Worm (Caenorhabditis elegans) whole organism, L2 larva: ENCODE data around the gene lin-24.
A peak's percentile ranks its signal among the peaks of the same experiment; 100 is the strongest.

Experiments
- C34F6.9 ChIP-seq: fragments of 150-350 bp; optimal IDR thresholded peaks from 2 replicates; lab custom pipeline; 2014; ENCODE audit warnings: missing biosample characterization, missing genetic modification characterization
- F13H6.1 ChIP-seq: sonication (generic microtip); optimal IDR thresholded peaks from 2 replicates; lab custom pipeline; 2016; ENCODE audit warnings: missing genetic modification characterization, missing compliant biosample characterization
- R02D3.7 ChIP-seq: fragments of 150-350 bp; optimal IDR thresholded peaks from 2 replicates; lab custom pipeline; 2014; ENCODE audit warnings: missing biosample characterization, missing genetic modification characterization
- Y55F3AM.14 ChIP-seq: fragments of 200-800 bp; sonication (Bioruptor generic); optimal IDR thresholded peaks from 2 replicates; lab custom pipeline; 2018; ENCODE audit warnings: mild to moderate bottlenecking, missing genetic modification characterization, missing compliant biosample characterization
- alr-1 ChIP-seq: fragments of 150-350 bp; optimal IDR thresholded peaks from 2 replicates; lab custom pipeline; 2014; ENCODE audit warnings: missing biosample characterization, missing genetic modification characterization
- aly-2 ChIP-seq: fragments of 150-350 bp; optimal IDR thresholded peaks from 2 replicates; lab custom pipeline; 2014; ENCODE audit warnings: missing biosample characterization, missing genetic modification characterization
- ama-1 ChIP-seq: fragments of 150-350 bp; optimal IDR thresholded peaks from 2 replicates; lab custom pipeline; 2018; ENCODE audit warnings: inconsistent platforms
- blmp-1 ChIP-seq: sonication (generic microtip); optimal IDR thresholded peaks from 2 replicates; lab custom pipeline; 2017; ENCODE audit warnings: missing genetic modification characterization, mild to moderate bottlenecking, missing compliant biosample characterization, antibody characterized with exemption, moderate library complexity; ENCODE audit not compliant: insufficient read depth
- ceh-16 ChIP-seq: fragments of 150-350 bp; optimal IDR thresholded peaks from 2 replicates; lab custom pipeline; 2014; ENCODE audit warnings: missing biosample characterization, missing genetic modification characterization
- ceh-82 ChIP-seq: fragments of 150-350 bp; optimal IDR thresholded peaks from 2 replicates; lab custom pipeline; 2014; ENCODE audit warnings: missing biosample characterization, missing genetic modification characterization
- crh-2 ChIP-seq: sonication (generic microtip); optimal IDR thresholded peaks from 2 replicates; lab custom pipeline; 2017; ENCODE audit warnings: missing biosample characterization, missing genetic modification characterization
- dmd-4 ChIP-seq: sonication (generic microtip); optimal IDR thresholded peaks from 2 replicates; lab custom pipeline; 2017; ENCODE audit warnings: missing biosample characterization, missing genetic modification characterization
- egl-27 ChIP-seq: sonication (generic microtip); optimal IDR thresholded peaks from 3 replicates; lab custom pipeline; 2017; ENCODE audit warnings: missing biosample characterization, missing genetic modification reagents, missing genetic modification characterization
- fos-1 ChIP-seq: fragments of 150-350 bp; optimal IDR thresholded peaks from 2 replicates; lab custom pipeline; 2014; ENCODE audit warnings: missing biosample characterization, missing genetic modification characterization
- lin-11 ChIP-seq: fragments of 150-350 bp; sonication (generic microtip); optimal IDR thresholded peaks from 2 replicates; lab custom pipeline; 2014; ENCODE audit warnings: missing biosample characterization, missing genetic modification characterization, inconsistent platforms, mixed read lengths
- lin-39 ChIP-seq: fragments of 150-350 bp; optimal IDR thresholded peaks from 2 replicates; lab custom pipeline; 2014; ENCODE audit warnings: missing biosample characterization, missing genetic modification reagents, missing genetic modification characterization
- mab-5 ChIP-seq: fragments of 150-350 bp; optimal IDR thresholded peaks from 2 replicates; lab custom pipeline; 2014; ENCODE audit warnings: missing biosample characterization, missing genetic modification characterization
- mbf-1 ChIP-seq: sonication (generic microtip); optimal IDR thresholded peaks from 2 replicates; lab custom pipeline; 2017; ENCODE audit warnings: missing biosample characterization, missing genetic modification characterization
- mdl-1 ChIP-seq, 2 experiments: fragments of 150-350 bp in 1 of 2; sonication (generic microtip) in 1 of 2; optimal IDR thresholded peaks; 2 replicates each; lab custom pipeline; 2017; ENCODE audit warnings: missing biosample characterization in 2 of 2, missing genetic modification characterization in 2 of 2
- nhr-10 ChIP-seq: sonication (generic microtip); optimal IDR thresholded peaks from 2 replicates; lab custom pipeline; 2017; ENCODE audit warnings: missing biosample characterization, missing genetic modification characterization
- nhr-11 ChIP-seq: fragments of 150-350 bp; optimal IDR thresholded peaks from 2 replicates; lab custom pipeline; 2014; ENCODE audit warnings: missing biosample characterization, missing genetic modification characterization
- nhr-12 ChIP-seq: fragments of 150-350 bp; optimal IDR thresholded peaks from 2 replicates; lab custom pipeline; 2014; ENCODE audit warnings: missing biosample characterization, missing genetic modification characterization
- nhr-129 ChIP-seq: fragments of 150-350 bp; optimal IDR thresholded peaks from 2 replicates; lab custom pipeline; 2014; ENCODE audit warnings: missing biosample characterization, missing genetic modification characterization
- nhr-237 ChIP-seq: fragments of 150-350 bp; optimal IDR thresholded peaks from 2 replicates; lab custom pipeline; 2014; ENCODE audit warnings: missing biosample characterization, missing genetic modification characterization
- nhr-25 ChIP-seq: fragments of 150-350 bp; sonication (generic microtip); optimal IDR thresholded peaks from 3 replicates; lab custom pipeline; 2014; ENCODE audit warnings: missing biosample characterization, missing genetic modification characterization
- nhr-77 ChIP-seq: fragments of 150-350 bp; optimal IDR thresholded peaks from 2 replicates; lab custom pipeline; 2014; ENCODE audit warnings: missing biosample characterization, missing genetic modification characterization
- sem-4 ChIP-seq: fragments of 150-350 bp; optimal IDR thresholded peaks from 2 replicates; lab custom pipeline; 2014; ENCODE audit warnings: missing biosample characterization, missing genetic modification reagents, missing genetic modification characterization
- sma-3 ChIP-seq: sonication (generic microtip); optimal IDR thresholded peaks from 2 replicates; lab custom pipeline; 2016; ENCODE audit warnings: missing genetic modification reagents, missing genetic modification characterization, missing compliant biosample characterization
- unc-39 ChIP-seq: fragments of 150-350 bp; optimal IDR thresholded peaks from 2 replicates; lab custom pipeline; 2014; ENCODE audit warnings: missing biosample characterization, missing genetic modification characterization
- unc-55 ChIP-seq: fragments of 150-350 bp; sonication (generic microtip); optimal IDR thresholded peaks from 3 replicates; lab custom pipeline; 2014; ENCODE audit warnings: missing biosample characterization, missing genetic modification reagents, missing genetic modification characterization
- unc-62 ChIP-seq: fragments of 150-350 bp; optimal IDR thresholded peaks from 2 replicates; lab custom pipeline; 2014; ENCODE audit warnings: missing biosample characterization, missing genetic modification reagents, missing genetic modification characterization
- zag-1 ChIP-seq: fragments of 150-350 bp; optimal IDR thresholded peaks from 2 replicates; lab custom pipeline; 2014; ENCODE audit warnings: missing biosample characterization, missing genetic modification characterization
- ztf-1 ChIP-seq: fragments of 200-800 bp; sonication (Bioruptor generic); conservative IDR thresholded peaks from 2 replicates; pipeline ENCODE4 v1.3.6; 2022; ENCODE audit warnings: missing genetic modification characterization, missing compliant biosample characterization
- ztf-11 ChIP-seq: sonication (generic microtip); optimal IDR thresholded peaks from 2 replicates; lab custom pipeline; 2017; ENCODE audit warnings: missing biosample characterization, missing genetic modification characterization
- ztf-4 ChIP-seq: fragments of 150-350 bp; optimal IDR thresholded peaks from 2 replicates; lab custom pipeline; 2014; ENCODE audit warnings: missing biosample characterization, missing genetic modification characterization

lin-24 gene

ce11 chrIV:12129204-12129603 is at the start of gene lin-24:
lin-24 (plus strand) TSS chrIV:12129504.
- TF ChIP-seq ztf-11 (tag; lab: Kevin White, UChicago) (no peak), unc-62 (no peak), ama-1 (lab: Kevin White, UChicago) (no peak), alr-1 (no peak), aly-2 (tag; lab: Kevin White, UChicago) (no peak), nhr-11 (no peak), unc-39 (tag; lab: Kevin White, UChicago) (no peak), mbf-1 (tag; lab: Kevin White, UChicago) (no peak), C34F6.9 (tag; lab: Kevin White, UChicago) (no peak), lin-11 (tag; lab: Kevin White, UChicago) (no peak), sma-3 (GFP tag; lab: Kevin White, UChicago) (no peak), lin-39 (tag; lab: Kevin White, UChicago) (no peak)

- TF ChIP-seq nhr-12 (no peak), nhr-129 (tag; lab: Kevin White, UChicago) (no peak), blmp-1 (tag; lab: Kevin White, UChicago) (no peak), unc-55 (GFP tag; lab: Kevin White, UChicago) (no peak), nhr-25 (tag; lab: Kevin White, UChicago) (no peak), nhr-11 (no peak), ztf-11 (tag; lab: Kevin White, UChicago) (no peak), mab-5 (tag; lab: Kevin White, UChicago) (no peak), ama-1 (lab: Kevin White, UChicago) (no peak), ceh-16 (tag; lab: Kevin White, UChicago) (no peak), R02D3.7 (tag; lab: Kevin White, UChicago) (no peak)
Observed at ce11 chrIV:12080807-12081206, 48.5 kb upstream of the lin-24 start.

ce11 chrIV:12084178-12084577 is 45.1 kb upstream of the lin-24 start, which contains the start of gene repo-1:
repo-1 (plus strand) TSS chrIV:12084478.
- TF ChIP-seq sem-4 (tag; lab: Kevin White, UChicago), result no peak
- TF ChIP-seq ama-1 (lab: Kevin White, UChicago), result no peak
- TF ChIP-seq ztf-4 (tag; lab: Kevin White, UChicago), result no peak
- TF ChIP-seq ztf-1, result no peak
- no peak for TF ChIP-seq Y55F3AM.14
- no peak for TF ChIP-seq C34F6.9 (tag; lab: Kevin White, UChicago)
- TF ChIP-seq nhr-10 (tag; lab: Kevin White, UChicago), result no peak
- no peak for TF ChIP-seq dmd-4 (tag; lab: Kevin White, UChicago)
- TF ChIP-seq nhr-237, result no peak
- no peak for TF ChIP-seq mab-5 (tag; lab: Kevin White, UChicago)
- TF ChIP-seq crh-2, result no peak
- no peak for TF ChIP-seq lin-11 (tag; lab: Kevin White, UChicago)
- no peak for TF ChIP-seq egl-27
- TF ChIP-seq fos-1, result no peak
- TF ChIP-seq lin-39 (tag; lab: Kevin White, UChicago), result no peak
- TF ChIP-seq nhr-12, result no peak

ce11 chrIV:12084587-12084986 is 44.7 kb upstream of the lin-24 start:
- peak; percentile 3 for TF ChIP-seq nhr-129 (tag; lab: Kevin White, UChicago)
- TF ChIP-seq zag-1 (tag; lab: Kevin White, UChicago), result no peak

ce11 chrIV:12085120-12085519 is 44.2 kb upstream of the lin-24 start, which contains the start of gene rbm-34:
rbm-34 (plus strand) TSS chrIV:12085420.
- TF ChIP-seq zag-1 (tag; lab: Kevin White, UChicago), result no peak
- no peak for TF ChIP-seq nhr-77 (tag; lab: Kevin White, UChicago)
- TF ChIP-seq mab-5 (tag; lab: Kevin White, UChicago), result no peak
- no peak for TF ChIP-seq ceh-82 (tag; lab: Kevin White, UChicago)
- no peak for TF ChIP-seq nhr-12
- no peak for TF ChIP-seq nhr-25 (tag; lab: Kevin White, UChicago)
- no peak for TF ChIP-seq nhr-129 (tag; lab: Kevin White, UChicago)
- no peak for TF ChIP-seq nhr-11
- no peak for TF ChIP-seq sem-4 (tag; lab: Kevin White, UChicago)
- TF ChIP-seq F13H6.1 (tag; lab: Kevin White, UChicago), result no peak
- no peak for TF ChIP-seq mdl-1 (tag; optimal IDR thresholded peaks at IDR 0.05; lab: Kevin White, UChicago)
- no peak for TF ChIP-seq nhr-10 (tag; lab: Kevin White, UChicago)
- TF ChIP-seq R02D3.7 (tag; lab: Kevin White, UChicago), result no peak
